Worm (Caenorhabditis elegans): Measurements from ENCODE around the gene coq-5.

coq-5 gene

DNA sequence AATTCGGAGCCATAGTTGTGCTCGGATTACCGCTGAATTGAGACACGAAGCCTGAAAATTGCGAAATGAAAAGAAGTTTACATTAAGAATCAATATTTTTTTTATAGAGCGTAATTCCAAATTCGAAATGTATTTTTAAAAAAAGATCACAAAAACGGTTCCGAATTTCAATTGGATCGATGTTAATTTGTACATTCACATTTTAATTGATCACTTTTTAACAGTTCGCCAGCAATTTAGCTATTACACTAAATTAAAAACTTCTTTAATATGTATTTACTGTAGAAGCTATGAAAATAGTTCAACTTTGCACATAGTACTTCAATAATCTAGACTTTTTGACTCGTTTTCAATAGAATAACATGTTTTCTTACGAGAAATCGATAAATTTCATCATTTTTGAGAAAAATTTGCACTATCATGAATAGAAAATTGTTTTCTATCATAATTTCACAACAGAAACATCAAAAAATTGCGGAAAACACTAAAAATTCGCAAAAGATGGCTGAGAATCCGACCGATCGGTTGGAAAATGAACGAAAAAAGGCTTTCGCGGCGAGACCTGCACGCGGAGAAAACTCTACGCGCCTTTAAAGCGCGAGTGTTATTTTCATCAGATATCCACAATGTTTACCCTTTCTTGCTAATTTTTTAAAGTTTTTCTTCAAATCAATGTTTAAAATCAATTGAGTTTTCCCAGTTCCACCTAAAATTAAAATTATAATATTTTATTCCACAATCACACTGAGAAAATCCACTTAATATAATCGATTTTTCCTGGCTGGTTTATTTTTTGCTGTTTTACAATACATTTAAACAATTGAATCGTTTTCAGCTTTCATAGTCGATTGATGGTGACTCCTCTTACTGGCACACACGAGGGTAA lies 29.4 kb downstream of the coq-5 start, which contains the start of the genes egl-45 and kcmf-1:
Gene egl-45 (minus strand): TSS at position 51 of the 886 bp plus-strand sequence.
Gene kcmf-1 (plus strand): TSS at position 836 of the 886 bp plus-strand sequence.
- peak; percentile 57 for TF ChIP-seq nfya-1 (tag; optimal IDR thresholded peaks at IDR 0.05; ENCODE audit: insufficient read depth)
- no peak for TF ChIP-seq nhr-76 (tag; optimal IDR thresholded peaks at IDR 0.05)
- TF ChIP-seq nhr-28 (tag; optimal IDR thresholded peaks at IDR 0.05), result no peak
- TF ChIP-seq nhr-23 (tag; optimal IDR thresholded peaks at IDR 0.05), result peak; percentile 6
- TF ChIP-seq elt-1 (tag; optimal IDR thresholded peaks at IDR 0.05), result no peak
- TF ChIP-seq daf-12 (tag; optimal IDR thresholded peaks at IDR 0.05), result no peak
- TF ChIP-seq fos-1 (tag; optimal IDR thresholded peaks at IDR 0.05), result no peak
- no peak for TF ChIP-seq pqm-1 (tag; optimal IDR thresholded peaks at IDR 0.05)
- no peak for TF ChIP-seq skn-1 (tag; optimal IDR thresholded peaks at IDR 0.05)
- no peak for TF ChIP-seq snpc-4 (tag; optimal IDR thresholded peaks at IDR 0.05)
- no peak for TF ChIP-seq elt-2 (tag; optimal IDR thresholded peaks at IDR 0.05)
- TF ChIP-seq nhr-67 (tag; optimal IDR thresholded peaks at IDR 0.05), result no peak
- TF ChIP-seq pha-4 (tag; optimal IDR thresholded peaks at IDR 0.05), result peak; percentile 71
- no peak for TF ChIP-seq aly-2 (tag; optimal IDR thresholded peaks at IDR 0.05)
- no peak for TF ChIP-seq R02D3.7 (tag; optimal IDR thresholded peaks at IDR 0.05)
- peak; percentile 42 for TF ChIP-seq lin-15B (tag; optimal IDR thresholded peaks at IDR 0.05)
- peak; percentile 97 for TF ChIP-seq egl-5 (tag; optimal IDR thresholded peaks at IDR 0.05)
- no peak for TF ChIP-seq fkh-10 (GFP tag; optimal IDR thresholded peaks at IDR 0.05)
- no peak for TF ChIP-seq ztf-4 (tag; optimal IDR thresholded peaks at IDR 0.05)
- TF ChIP-seq ama-1 (optimal IDR thresholded peaks at IDR 0.05), result no peak
- TF ChIP-seq ceh-16 (tag; optimal IDR thresholded peaks at IDR 0.05), result no peak
- TF ChIP-seq mdl-1 (tag; optimal IDR thresholded peaks at IDR 0.05), result no peak
- TF ChIP-seq ztf-11 (tag; optimal IDR thresholded peaks at IDR 0.05), result no peak
- TF ChIP-seq eor-1 (tag; optimal IDR thresholded peaks at IDR 0.05), result no peak
- no peak for TF ChIP-seq egl-27 (tag; optimal IDR thresholded peaks at IDR 0.05)
- peak; percentile 21 for TF ChIP-seq nhr-25 (tag; optimal IDR thresholded peaks at IDR 0.05)
- TF ChIP-seq mml-1 (tag; optimal IDR thresholded peaks at IDR 0.05), result no peak
- no peak for TF ChIP-seq ceh-28 (tag; optimal IDR thresholded peaks at IDR 0.05)

DNA sequence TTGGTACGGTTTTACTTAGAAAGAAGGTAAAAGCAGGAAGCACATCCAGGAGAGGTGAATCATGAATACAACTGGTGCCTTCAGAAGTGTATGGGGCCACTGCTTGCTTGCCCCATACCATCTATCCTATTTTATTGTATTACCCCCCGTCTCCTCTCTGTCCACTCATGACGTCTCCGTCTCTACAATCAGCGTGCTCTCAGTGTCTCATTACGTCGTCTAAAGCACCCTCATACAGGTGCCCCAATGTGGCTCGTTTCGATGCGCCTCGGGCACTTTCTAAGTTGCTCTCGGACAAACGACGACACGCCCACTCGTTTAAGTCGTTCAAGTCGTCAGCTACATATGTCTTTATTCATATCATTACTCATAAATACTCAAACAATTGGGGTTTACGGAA lies 34.2 kb downstream of the coq-5 start:
- TF ChIP-seq ztf-4 (tag; optimal IDR thresholded peaks at IDR 0.05) (no peak), nhr-43 (tag; optimal IDR thresholded peaks at IDR 0.05; ENCODE audit: poor library complexity, severe bottlenecking) (no peak), nhr-77 (tag; optimal IDR thresholded peaks at IDR 0.05) (no peak), nhr-23 (tag; optimal IDR thresholded peaks at IDR 0.05) (no peak), hmg-11 (tag; optimal IDR thresholded peaks at IDR 0.05) (no peak), sea-2 (GFP tag; optimal IDR thresholded peaks at IDR 0.05) (no peak), egl-5 (tag; optimal IDR thresholded peaks at IDR 0.05) (peak; percentile 100)

DNA sequence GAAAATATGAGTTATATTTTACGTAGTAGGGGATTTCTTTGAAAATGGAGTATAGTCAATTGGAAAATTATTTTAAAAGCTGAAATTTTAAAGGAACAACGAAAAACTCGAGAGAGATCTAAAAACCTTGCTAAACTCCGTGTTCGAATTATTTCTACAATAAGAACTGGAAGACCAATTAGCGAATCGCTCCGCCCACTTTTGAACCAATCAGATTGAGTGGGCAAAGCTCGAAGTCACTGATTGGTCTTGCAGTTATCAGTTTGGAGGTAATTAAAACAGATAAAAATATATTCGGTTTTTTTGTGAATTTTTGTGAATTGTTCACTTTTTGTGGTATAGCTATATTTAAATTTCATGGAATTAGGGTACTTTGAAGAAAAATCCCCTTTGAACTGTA lies 35.0 kb downstream of the coq-5 start:
- TF ChIP-seq nfya-1 (tag; optimal IDR thresholded peaks at IDR 0.05; ENCODE audit: insufficient read depth) (peak; percentile 98), zag-1 (tag; optimal IDR thresholded peaks at IDR 0.05) (no peak), nhr-76 (tag; optimal IDR thresholded peaks at IDR 0.05) (no peak), egl-5 (tag; optimal IDR thresholded peaks at IDR 0.05) (no peak), tbx-2 (tag; optimal IDR thresholded peaks at IDR 0.05) (no peak), ceh-28 (tag; optimal IDR thresholded peaks at IDR 0.05) (no peak)

DNA sequence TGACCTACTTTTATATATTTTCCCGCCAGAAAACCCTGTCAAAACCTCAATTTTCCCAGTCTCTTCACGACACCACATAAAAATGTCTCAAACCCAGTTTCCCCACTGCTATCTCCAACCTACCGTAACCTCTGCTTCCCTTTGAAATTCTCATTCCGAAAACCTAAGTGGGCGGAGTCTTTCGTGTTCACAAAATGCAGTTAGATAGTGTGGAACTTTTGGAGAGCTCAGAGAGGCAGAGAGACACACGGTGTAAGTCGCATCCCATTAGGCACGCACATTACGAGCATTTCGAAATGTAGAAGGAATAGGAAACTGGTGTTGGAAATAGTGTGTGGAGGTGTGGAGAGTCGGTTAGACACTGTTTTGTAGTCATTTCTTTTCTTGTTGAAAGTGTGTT lies 38.4 kb downstream of the coq-5 start:
- TF ChIP-seq nfya-1 (tag; optimal IDR thresholded peaks at IDR 0.05; ENCODE audit: insufficient read depth) (peak; percentile 69), R02D3.7 (tag; optimal IDR thresholded peaks at IDR 0.05) (no peak), daf-12 (tag; optimal IDR thresholded peaks at IDR 0.05) (no peak), egl-5 (tag; optimal IDR thresholded peaks at IDR 0.05) (peak; percentile 100)

DNA sequence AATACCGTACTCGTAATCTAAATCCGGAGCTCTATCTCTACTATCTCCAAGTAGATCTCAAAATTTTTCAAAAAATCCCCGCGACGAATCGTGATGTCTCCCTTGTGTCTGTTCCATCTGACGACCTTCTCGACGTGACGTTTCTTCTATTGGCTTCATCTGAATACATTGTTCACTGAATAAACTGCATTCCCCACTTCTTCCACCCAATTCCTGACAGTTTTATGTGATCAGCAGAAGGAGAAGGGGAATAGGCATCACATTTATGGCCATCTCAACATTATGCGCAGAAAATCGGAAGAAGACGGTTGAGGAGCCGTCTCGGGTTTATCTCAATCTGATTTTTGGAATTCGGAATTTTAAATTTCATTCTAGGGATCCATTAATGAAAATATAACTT lies 39.3 kb downstream of the coq-5 start:
- no peak for TF ChIP-seq lin-39 (tag; optimal IDR thresholded peaks at IDR 0.05)
- peak; percentile 100 for TF ChIP-seq egl-5 (tag; optimal IDR thresholded peaks at IDR 0.05)
